Fruit fly (Drosophila melanogaster) whole organism, prepupa: ENCODE results near the gene CG9107.

ENCODE experiments used
- Blimp-1 ChIP-seq: fragments of 200-800 bp; sonication (Bioruptor generic); optimal IDR thresholded peaks from 3 replicates; lab custom pipeline; 2017; ENCODE audit warnings: missing biosample characterization, missing genetic modification characterization, mild to moderate bottlenecking, moderate library complexity, missing genetic modification reagents
- CG10669 ChIP-seq: fragments of 200-800 bp; sonication (Bioruptor generic); optimal IDR thresholded peaks from 3 replicates; lab custom pipeline; 2018; ENCODE audit warnings: missing biosample characterization, mild to moderate bottlenecking, missing genetic modification characterization, moderate library complexity
- CG11762 ChIP-seq: fragments of 200-800 bp; sonication (Bioruptor generic); optimal IDR thresholded peaks from 3 replicates; lab custom pipeline; 2016; ENCODE audit warnings: missing biosample characterization, missing genetic modification characterization; ENCODE audit not compliant: insufficient read depth
- CG16779 ChIP-seq: fragments of 200-800 bp; sonication (Bioruptor generic); optimal IDR thresholded peaks from 3 replicates; lab custom pipeline; 2017; ENCODE audit warnings: missing biosample characterization, mild to moderate bottlenecking, missing genetic modification characterization
- CG4318 ChIP-seq: fragments of 200-800 bp; sonication (Bioruptor generic); optimal IDR thresholded peaks from 3 replicates; lab custom pipeline; 2017; ENCODE audit warnings: missing biosample characterization, mild to moderate bottlenecking, missing genetic modification characterization
- Ets21C ChIP-seq: fragments of 200-800 bp; sonication (Bioruptor generic); optimal IDR thresholded peaks from 3 replicates; lab custom pipeline; 2016; ENCODE audit warnings: missing biosample characterization, missing genetic modification characterization
- Hr38 ChIP-seq: sonication (Bioruptor generic); optimal IDR thresholded peaks from 2 replicates; lab custom pipeline; 2016; ENCODE audit warnings: missing biosample characterization, missing genetic modification characterization
- eg ChIP-seq: fragments of 200-800 bp; sonication (Bioruptor generic); IDR thresholded peaks from 3 replicates; pipeline ENCODE4 v1.3.6; 2022; ENCODE audit warnings: missing biosample characterization, missing genetic modification characterization
- fd59A ChIP-seq: fragments of 200-800 bp; sonication (Bioruptor generic); optimal IDR thresholded peaks from 2 replicates; lab custom pipeline; 2017; ENCODE audit warnings: missing biosample characterization, mild to moderate bottlenecking, missing genetic modification characterization, missing genetic modification reagents

- no peak for TF ChIP-seq CG16779 (tag; lab: Kevin White, UChicago)
- TF ChIP-seq CG4318 (GFP tag; lab: Kevin White, UChicago): no peak
- no peak for TF ChIP-seq Ets21C
- TF ChIP-seq fd59A (GFP tag; lab: Kevin White, UChicago): peak; percentile 10
- TF ChIP-seq CG10669 (GFP tag; lab: Kevin White, UChicago): no peak
- peak; percentile 59; the same call in 2 of the 3 replicates for TF ChIP-seq eg (GFP tag; lab: Robert Waterston, UW)
- no peak for TF ChIP-seq CG11762 (GFP tag; lab: Kevin White, UChicago)
- TF ChIP-seq Hr38 (GFP tag; lab: Kevin White, UChicago): no peak
- no peak for TF ChIP-seq Blimp-1 (GFP tag; lab: Kevin White, UChicago)
Observed at dm6 chr2L:6031838-6032237, 7.5 kb upstream of the CG9107 start.
